Worm (Caenorhabditis elegans) whole organism, L2 larva: Measurements from ENCODE around the gene prde-1.
A peak's percentile ranks its signal among the peaks of the same experiment; 100 is the strongest.

Experiments used
- C34F6.9 ChIP-seq: fragments of 150-350 bp; optimal IDR thresholded peaks from 2 replicates; lab custom pipeline; 2014; ENCODE audit warnings: missing biosample characterization, missing genetic modification characterization
- F13H6.1 ChIP-seq: sonication (generic microtip); optimal IDR thresholded peaks from 2 replicates; lab custom pipeline; 2016; ENCODE audit warnings: missing genetic modification characterization, missing compliant biosample characterization
- R02D3.7 ChIP-seq: fragments of 150-350 bp; optimal IDR thresholded peaks from 2 replicates; lab custom pipeline; 2014; ENCODE audit warnings: missing biosample characterization, missing genetic modification characterization
- Y55F3AM.14 ChIP-seq: fragments of 200-800 bp; sonication (Bioruptor generic); optimal IDR thresholded peaks from 2 replicates; lab custom pipeline; 2018; ENCODE audit warnings: mild to moderate bottlenecking, missing genetic modification characterization, missing compliant biosample characterization
- alr-1 ChIP-seq: fragments of 150-350 bp; optimal IDR thresholded peaks from 2 replicates; lab custom pipeline; 2014; ENCODE audit warnings: missing biosample characterization, missing genetic modification characterization
- aly-2 ChIP-seq: fragments of 150-350 bp; optimal IDR thresholded peaks from 2 replicates; lab custom pipeline; 2014; ENCODE audit warnings: missing biosample characterization, missing genetic modification characterization
- ama-1 ChIP-seq: fragments of 150-350 bp; optimal IDR thresholded peaks from 2 replicates; lab custom pipeline; 2018; ENCODE audit warnings: inconsistent platforms
- blmp-1 ChIP-seq: sonication (generic microtip); optimal IDR thresholded peaks from 2 replicates; lab custom pipeline; 2017; ENCODE audit warnings: missing genetic modification characterization, mild to moderate bottlenecking, missing compliant biosample characterization, antibody characterized with exemption, moderate library complexity; ENCODE audit not compliant: insufficient read depth
- ceh-16 ChIP-seq: fragments of 150-350 bp; optimal IDR thresholded peaks from 2 replicates; lab custom pipeline; 2014; ENCODE audit warnings: missing biosample characterization, missing genetic modification characterization
- ceh-82 ChIP-seq: fragments of 150-350 bp; optimal IDR thresholded peaks from 2 replicates; lab custom pipeline; 2014; ENCODE audit warnings: missing biosample characterization, missing genetic modification characterization
- crh-2 ChIP-seq: sonication (generic microtip); optimal IDR thresholded peaks from 2 replicates; lab custom pipeline; 2017; ENCODE audit warnings: missing biosample characterization, missing genetic modification characterization
- dmd-4 ChIP-seq: sonication (generic microtip); optimal IDR thresholded peaks from 2 replicates; lab custom pipeline; 2017; ENCODE audit warnings: missing biosample characterization, missing genetic modification characterization
- egl-27 ChIP-seq: sonication (generic microtip); optimal IDR thresholded peaks from 3 replicates; lab custom pipeline; 2017; ENCODE audit warnings: missing biosample characterization, missing genetic modification reagents, missing genetic modification characterization
- elt-1 ChIP-seq: fragments of 150-350 bp; optimal IDR thresholded peaks from 2 replicates; lab custom pipeline; 2014; ENCODE audit warnings: missing biosample characterization, missing genetic modification characterization
- fos-1 ChIP-seq: fragments of 150-350 bp; optimal IDR thresholded peaks from 2 replicates; lab custom pipeline; 2014; ENCODE audit warnings: missing biosample characterization, missing genetic modification characterization
- gmeb-1 ChIP-seq: fragments of 150-350 bp; optimal IDR thresholded peaks from 2 replicates; lab custom pipeline; 2014; ENCODE audit warnings: missing biosample characterization, missing genetic modification characterization
- lin-13 ChIP-seq: fragments of 150-350 bp; optimal IDR thresholded peaks from 2 replicates; lab custom pipeline; 2014; ENCODE audit warnings: missing biosample characterization, missing genetic modification reagents, missing genetic modification characterization
- lsy-2 ChIP-seq, 2 experiments: fragments of 150-350 bp in 1 of 2; sonication (generic microtip) in 1 of 2; optimal IDR thresholded peaks; 2 replicates each; lab custom pipeline; 2014 to 2017; ENCODE audit warnings: missing biosample characterization in 2 of 2, missing genetic modification characterization in 2 of 2
- mab-5 ChIP-seq: fragments of 150-350 bp; optimal IDR thresholded peaks from 2 replicates; lab custom pipeline; 2014; ENCODE audit warnings: missing biosample characterization, missing genetic modification characterization
- mbf-1 ChIP-seq: sonication (generic microtip); optimal IDR thresholded peaks from 2 replicates; lab custom pipeline; 2017; ENCODE audit warnings: missing biosample characterization, missing genetic modification characterization
- mdl-1 ChIP-seq, 2 experiments: fragments of 150-350 bp in 1 of 2; sonication (generic microtip) in 1 of 2; optimal IDR thresholded peaks; 2 replicates each; lab custom pipeline; 2017; ENCODE audit warnings: missing biosample characterization in 2 of 2, missing genetic modification characterization in 2 of 2
- nhr-10 ChIP-seq: sonication (generic microtip); optimal IDR thresholded peaks from 2 replicates; lab custom pipeline; 2017; ENCODE audit warnings: missing biosample characterization, missing genetic modification characterization
- nhr-12 ChIP-seq: fragments of 150-350 bp; optimal IDR thresholded peaks from 2 replicates; lab custom pipeline; 2014; ENCODE audit warnings: missing biosample characterization, missing genetic modification characterization
- nhr-129 ChIP-seq: fragments of 150-350 bp; optimal IDR thresholded peaks from 2 replicates; lab custom pipeline; 2014; ENCODE audit warnings: missing biosample characterization, missing genetic modification characterization
- nhr-21 ChIP-seq: fragments of 150-350 bp; optimal IDR thresholded peaks from 2 replicates; lab custom pipeline; 2014; ENCODE audit warnings: missing biosample characterization, missing genetic modification characterization
- nhr-23 ChIP-seq: fragments of 150-350 bp; optimal IDR thresholded peaks from 2 replicates; lab custom pipeline; 2014; ENCODE audit warnings: missing biosample characterization, missing genetic modification reagents, missing genetic modification characterization
- nhr-25 ChIP-seq: fragments of 150-350 bp; sonication (generic microtip); optimal IDR thresholded peaks from 3 replicates; lab custom pipeline; 2014; ENCODE audit warnings: missing biosample characterization, missing genetic modification characterization
- nhr-6 ChIP-seq: fragments of 150-350 bp; optimal IDR thresholded peaks from 2 replicates; lab custom pipeline; 2014; ENCODE audit warnings: missing biosample characterization, missing genetic modification characterization
- nhr-77 ChIP-seq: fragments of 150-350 bp; optimal IDR thresholded peaks from 2 replicates; lab custom pipeline; 2014; ENCODE audit warnings: missing biosample characterization, missing genetic modification characterization
- peb-1 ChIP-seq: fragments of 150-350 bp; optimal IDR thresholded peaks from 2 replicates; lab custom pipeline; 2014; ENCODE audit warnings: missing biosample characterization, missing genetic modification characterization
- sem-4 ChIP-seq: fragments of 150-350 bp; optimal IDR thresholded peaks from 2 replicates; lab custom pipeline; 2014; ENCODE audit warnings: missing biosample characterization, missing genetic modification reagents, missing genetic modification characterization
- skn-1 ChIP-seq: sonication (generic microtip); optimal IDR thresholded peaks from 2 replicates; lab custom pipeline; 2017; ENCODE audit warnings: missing biosample characterization, missing genetic modification characterization
- sma-3 ChIP-seq: sonication (generic microtip); optimal IDR thresholded peaks from 2 replicates; lab custom pipeline; 2016; ENCODE audit warnings: missing genetic modification reagents, missing genetic modification characterization, missing compliant biosample characterization
- sma-9 ChIP-seq, 2 experiments: fragments of 150-350 bp in 1 of 2; sonication (generic microtip) in 1 of 2; optimal IDR thresholded peaks; 2 replicates each; lab custom pipeline; 2014 to 2016; ENCODE audit warnings: missing genetic modification characterization in 2 of 2, mild to moderate bottlenecking in 1 of 2, missing biosample characterization in 1 of 2, missing compliant biosample characterization in 1 of 2, missing genetic modification reagents in 1 of 2, moderate library complexity in 1 of 2
- snpc-4 ChIP-seq: fragments of 150-350 bp; optimal IDR thresholded peaks from 2 replicates; lab custom pipeline; 2014; ENCODE audit warnings: missing biosample characterization, missing genetic modification characterization
- unc-55 ChIP-seq: fragments of 150-350 bp; sonication (generic microtip); optimal IDR thresholded peaks from 3 replicates; lab custom pipeline; 2014; ENCODE audit warnings: missing biosample characterization, missing genetic modification reagents, missing genetic modification characterization
- unc-62 ChIP-seq: fragments of 150-350 bp; optimal IDR thresholded peaks from 2 replicates; lab custom pipeline; 2014; ENCODE audit warnings: missing biosample characterization, missing genetic modification reagents, missing genetic modification characterization
- zag-1 ChIP-seq: fragments of 150-350 bp; optimal IDR thresholded peaks from 2 replicates; lab custom pipeline; 2014; ENCODE audit warnings: missing biosample characterization, missing genetic modification characterization
- ztf-11 ChIP-seq: sonication (generic microtip); optimal IDR thresholded peaks from 2 replicates; lab custom pipeline; 2017; ENCODE audit warnings: missing biosample characterization, missing genetic modification characterization
- ztf-4 ChIP-seq: fragments of 150-350 bp; optimal IDR thresholded peaks from 2 replicates; lab custom pipeline; 2014; ENCODE audit warnings: missing biosample characterization, missing genetic modification characterization

prde-1 gene

ce11 chrV:15569702-15570430, 31.8 kb downstream of the prde-1 start, which contains the start of gene lsm-5:
Gene lsm-5, plus strand, starts transcription at chrV:15570380.
- TF ChIP-seq snpc-4 (tag; lab: Kevin White, UChicago) (peak; percentile 22), C34F6.9 (tag; lab: Kevin White, UChicago) (peak; percentile 66), ztf-11 (tag; lab: Kevin White, UChicago) (no peak), gmeb-1 (tag; lab: Kevin White, UChicago) (peak; percentile 93), R02D3.7 (tag; lab: Kevin White, UChicago) (peak; percentile 84), nhr-21 (tag; lab: Kevin White, UChicago) (peak; percentile 40), ceh-16 (tag; lab: Kevin White, UChicago) (peak; percentile 25), mbf-1 (tag; lab: Kevin White, UChicago) (no peak), nhr-6 (tag; lab: Kevin White, UChicago) (peak; percentile 36), blmp-1 (tag; lab: Kevin White, UChicago) (no peak), sma-9 (GFP tag; optimal IDR thresholded peaks at IDR 0.05; lab: Kevin White, UChicago) (peak; percentile 44), sma-9 (tag; optimal IDR thresholded peaks at IDR 0.05; lab: Kevin White, UChicago) (no peak), nhr-25 (peak; percentile 40), lin-13 (peak; percentile 26), mdl-1 (tag; optimal IDR thresholded peaks at IDR 0.05; lab: Kevin White, UChicago) (no peak), nhr-77 (tag; lab: Kevin White, UChicago) (no peak), fos-1 (tag; lab: Kevin White, UChicago) (peak; percentile 27), ama-1 (peak; percentile 95), sma-3 (peak; percentile 39), sem-4 (tag; lab: Kevin White, UChicago) (no peak), mab-5 (no peak), F13H6.1 (tag; lab: Kevin White, UChicago) (peak; percentile 37), nhr-23 (tag; lab: Kevin White, UChicago) (no peak), lsy-2 (tag; optimal IDR thresholded peaks at IDR 0.05; lab: Kevin White, UChicago) (peak in 1 of 2 experiments; percentile 80), peb-1 (no peak), crh-2 (tag; lab: Kevin White, UChicago) (peak; percentile 61), unc-62 (GFP tag; lab: Kevin White, UChicago) (no peak), nhr-12 (tag; lab: Kevin White, UChicago) (no peak), nhr-10 (no peak), unc-55 (peak; percentile 88), nhr-129 (tag; lab: Kevin White, UChicago) (peak; percentile 77), elt-1 (no peak), ztf-4 (no peak)

DNA sequence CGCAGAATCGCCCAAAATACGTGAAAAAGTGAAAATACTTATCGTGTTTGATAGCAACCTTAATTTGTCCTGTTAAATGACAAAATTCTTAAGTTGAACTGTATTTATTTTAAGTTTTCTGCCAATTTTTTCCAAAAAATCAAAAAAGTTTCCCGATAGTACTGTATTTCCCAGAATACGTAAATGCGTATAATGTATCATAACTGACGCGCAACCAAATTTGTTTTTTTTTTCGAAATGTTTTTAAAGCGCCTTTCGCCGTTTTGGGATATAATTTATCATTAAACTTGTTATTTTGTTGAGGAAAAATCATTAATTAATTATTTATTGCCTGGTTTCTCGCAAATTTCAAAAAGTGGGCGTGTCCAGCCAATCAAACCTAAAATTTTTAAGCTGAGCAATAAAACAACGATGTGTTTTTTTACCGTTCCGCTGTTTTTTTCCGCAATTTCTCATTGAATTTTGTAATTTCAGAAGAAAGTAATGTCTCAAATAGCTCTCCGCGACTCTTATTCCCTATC, 33.0 kb downstream of the prde-1 start, which contains the start of gene fbxa-95:
fbxa-95 (plus strand) TSS at position 471 of the 521 bp plus-strand sequence.
- TF ChIP-seq ceh-16 (tag; lab: Kevin White, UChicago), result no peak
- no peak for TF ChIP-seq zag-1 (tag; lab: Kevin White, UChicago)
- TF ChIP-seq lsy-2 (tag; optimal IDR thresholded peaks at IDR 0.05; lab: Kevin White, UChicago), result no peak
- no peak for TF ChIP-seq F13H6.1 (tag; lab: Kevin White, UChicago)

DNA sequence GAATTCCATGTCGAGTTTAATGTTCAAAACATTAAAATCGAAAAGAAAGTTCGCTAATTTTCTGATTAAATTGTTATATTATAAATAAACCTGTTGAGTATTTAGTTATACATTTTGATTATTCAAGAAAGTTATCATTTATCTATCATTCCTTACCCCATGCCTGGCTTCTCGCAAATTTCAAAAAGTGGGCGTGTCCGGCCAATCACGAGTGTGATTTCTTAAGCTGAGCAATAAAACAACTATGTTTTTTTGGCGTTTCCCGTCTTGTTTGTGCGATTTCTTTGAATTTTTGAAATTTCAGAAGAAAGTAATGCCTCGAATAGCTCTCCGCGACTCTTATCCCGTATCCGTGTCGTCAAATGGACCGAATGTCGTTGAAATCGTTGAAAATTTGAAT, 34.6 kb downstream of the prde-1 start, which contains the start of gene fbxa-94:
fbxa-94 (plus strand) TSS at position 301 of the 400 bp plus-strand sequence.
- TF ChIP-seq dmd-4 (tag; lab: Kevin White, UChicago) (no peak), skn-1 (tag; lab: Kevin White, UChicago) (no peak), lsy-2 (tag; optimal IDR thresholded peaks at IDR 0.05; lab: Kevin White, UChicago) (no peak), aly-2 (tag; lab: Kevin White, UChicago) (no peak), crh-2 (tag; lab: Kevin White, UChicago) (no peak), nhr-10 (no peak), Y55F3AM.14 (GFP tag; lab: Kevin White, UChicago) (no peak), ceh-16 (tag; lab: Kevin White, UChicago) (no peak), alr-1 (no peak), nhr-129 (tag; lab: Kevin White, UChicago) (no peak), gmeb-1 (tag; lab: Kevin White, UChicago) (no peak), ceh-82 (tag; lab: Kevin White, UChicago) (no peak), nhr-25 (no peak), egl-27 (tag; lab: Kevin White, UChicago) (no peak)
- TF ChIP-seq, all 48 proteins: peak for 0
